Worm (Caenorhabditis elegans) whole organism, L4/young adult: ENCODE data around the gene M05D6.8.

ENCODE experiments used
- W03F9.2 ChIP-seq: fragments of 150-350 bp; optimal IDR thresholded peaks from 2 replicates; lab custom pipeline; 2014; ENCODE audit warnings: missing biosample characterization, missing genetic modification characterization
- dao-5 ChIP-seq: sonication (generic microtip); optimal IDR thresholded peaks from 2 replicates; lab custom pipeline; 2016; ENCODE audit warnings: missing genotype, missing genetic modification characterization, moderate library complexity, missing compliant biosample characterization
- him-1 ChIP-seq: sonication (generic microtip); optimal IDR thresholded peaks from 2 replicates; lab custom pipeline; 2016; ENCODE audit warnings: missing genotype, missing genetic modification reagents, missing genetic modification characterization, missing compliant biosample characterization

M05D6.8 gene

ce11 chrII:8456094-8456493 is 14.9 kb downstream of the M05D6.8 start, which contains the start of gene F22B5.6:
Gene F22B5.6 (minus strand): TSS chrII:8456194.
- TF ChIP-seq W03F9.2 (tag; lab: Kevin White, UChicago) = no peak
- TF ChIP-seq him-1 (tag; lab: Kevin White, UChicago) = no peak
- no peak for TF ChIP-seq dao-5 (tag; lab: Kevin White, UChicago)

ce11 chrII:8454513-8454912 is 16.5 kb downstream of the M05D6.8 start, which contains the start of gene F22B5.5:
Gene F22B5.5 (minus strand): TSS chrII:8454613.
- no peak for TF ChIP-seq W03F9.2 (tag; lab: Kevin White, UChicago)
- no peak for TF ChIP-seq dao-5 (tag; lab: Kevin White, UChicago)
- TF ChIP-seq him-1 (tag; lab: Kevin White, UChicago) = no peak

- no peak for TF ChIP-seq him-1 (tag; lab: Kevin White, UChicago)
- TF ChIP-seq dao-5 (tag; lab: Kevin White, UChicago) = no peak
- TF ChIP-seq W03F9.2 (tag; lab: Kevin White, UChicago) = no peak
These were observed 19.6 kb downstream of the M05D6.8 start for ce11 chrII:8451425-8451824.

- TF ChIP-seq him-1 (tag; lab: Kevin White, UChicago) (no peak), dao-5 (tag; lab: Kevin White, UChicago) (no peak), W03F9.2 (tag; lab: Kevin White, UChicago) (no peak)
These were observed 20.3 kb downstream of the M05D6.8 start for ce11 chrII:8450750-8451149.

DNA sequence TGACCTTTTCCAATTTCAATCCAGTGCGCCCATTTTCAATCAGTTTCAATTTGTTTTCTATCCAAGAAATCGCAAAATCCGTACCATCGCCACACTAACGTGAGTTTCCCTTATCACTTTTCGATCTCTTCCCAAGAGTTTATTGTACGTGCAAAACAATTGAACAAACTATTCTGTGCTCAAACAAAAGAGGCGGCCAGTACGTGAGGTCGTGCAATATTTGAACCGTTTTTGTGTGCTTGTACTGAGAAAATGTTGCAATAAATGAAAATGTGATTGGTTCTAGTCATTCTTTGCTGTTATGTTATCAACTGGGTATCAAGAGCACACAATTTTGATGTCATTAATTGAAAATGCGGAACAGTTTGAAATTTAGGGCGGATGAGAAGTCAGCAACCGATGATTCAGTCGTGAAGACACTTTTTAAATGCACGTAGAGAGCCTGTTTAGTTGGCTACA is 21.4 kb downstream of the M05D6.8 start, which contains the start of gene F22B5.4:
Gene F22B5.4 (plus strand): TSS at position 51 of the 459 bp plus-strand sequence.
- TF ChIP-seq W03F9.2 (tag; lab: Kevin White, UChicago) = no peak
- no peak for TF ChIP-seq him-1 (tag; lab: Kevin White, UChicago)
- TF ChIP-seq dao-5 (tag; lab: Kevin White, UChicago) = no peak

- TF ChIP-seq him-1 (tag; lab: Kevin White, UChicago) (no peak), dao-5 (tag; lab: Kevin White, UChicago) (no peak), W03F9.2 (tag; lab: Kevin White, UChicago) (no peak)
These were observed 24.3 kb downstream of the M05D6.8 start, which contains the start of gene cut-3 for ce11 chrII:8446731-8447130. Gene cut-3 (minus strand): TSS chrII:8446831.

ce11 chrII:8444007-8444406 is 27.0 kb downstream of the M05D6.8 start, which contains the start of gene evl-20:
Gene evl-20 (plus strand): TSS chrII:8444307.
- TF ChIP-seq W03F9.2 (tag; lab: Kevin White, UChicago) (no peak), dao-5 (tag; lab: Kevin White, UChicago) (no peak), him-1 (tag; lab: Kevin White, UChicago) (no peak)

ce11 chrII:8442717-8443223 is 28.3 kb downstream of the M05D6.8 start, which contains the start of gene eif-3.G:
Gene eif-3.G (plus strand): TSS chrII:8442767.
- TF ChIP-seq dao-5 (tag; lab: Kevin White, UChicago) = no peak
- TF ChIP-seq him-1 (tag; lab: Kevin White, UChicago) = no peak
- TF ChIP-seq W03F9.2 (tag; lab: Kevin White, UChicago) = no peak

ce11 chrII:8442176-8442575 is 28.9 kb downstream of the M05D6.8 start:
- TF ChIP-seq dao-5 (tag; lab: Kevin White, UChicago) (no peak), W03F9.2 (tag; lab: Kevin White, UChicago) (peak; percentile 63), him-1 (tag; lab: Kevin White, UChicago) (no peak)

- TF ChIP-seq him-1 (tag; lab: Kevin White, UChicago) (no peak), dao-5 (tag; lab: Kevin White, UChicago) (peak; percentile 86), W03F9.2 (tag; lab: Kevin White, UChicago) (no peak)
These were observed 29.5 kb downstream of the M05D6.8 start for ce11 chrII:8441519-8441918.

- TF ChIP-seq W03F9.2 (tag; lab: Kevin White, UChicago) (no peak), him-1 (tag; lab: Kevin White, UChicago) (no peak)
These were observed 30.2 kb downstream of the M05D6.8 start for ce11 chrII:8440792-8441191.

ce11 chrII:8440097-8440496 is 30.9 kb downstream of the M05D6.8 start:
- TF ChIP-seq him-1 (tag; lab: Kevin White, UChicago) (no peak), dao-5 (tag; lab: Kevin White, UChicago) (no peak), W03F9.2 (tag; lab: Kevin White, UChicago) (no peak)

DNA sequence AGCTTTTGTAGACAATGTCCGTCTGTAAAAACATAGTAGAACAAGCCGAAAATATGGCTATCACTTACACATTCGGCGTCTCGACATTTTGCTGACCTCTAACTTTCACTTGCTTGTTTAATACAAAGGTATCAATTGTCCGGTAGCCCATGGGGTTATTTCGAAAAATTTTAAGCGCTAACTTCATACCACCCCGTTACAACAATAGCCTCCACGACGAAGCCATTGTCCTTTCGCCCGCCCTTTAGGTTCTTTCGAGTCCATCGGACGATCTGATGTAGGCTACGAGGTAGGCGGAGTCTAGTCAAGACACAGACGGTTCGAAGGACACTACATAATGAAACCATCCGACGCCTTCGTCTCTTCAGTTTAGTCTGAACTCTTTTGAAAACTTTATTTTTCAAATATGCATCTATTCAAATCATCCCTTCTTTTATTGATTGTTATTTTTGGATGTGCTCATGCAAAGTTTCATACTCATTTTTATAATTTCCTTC is 32.2 kb downstream of the M05D6.8 start, which contains the start of gene lips-10:
Gene lips-10 (plus strand): TSS at position 378 of the 497 bp plus-strand sequence.
- TF ChIP-seq W03F9.2 (tag; lab: Kevin White, UChicago) = no peak
- TF ChIP-seq dao-5 (tag; lab: Kevin White, UChicago) = no peak
- TF ChIP-seq him-1 (tag; lab: Kevin White, UChicago) = no peak

DNA sequence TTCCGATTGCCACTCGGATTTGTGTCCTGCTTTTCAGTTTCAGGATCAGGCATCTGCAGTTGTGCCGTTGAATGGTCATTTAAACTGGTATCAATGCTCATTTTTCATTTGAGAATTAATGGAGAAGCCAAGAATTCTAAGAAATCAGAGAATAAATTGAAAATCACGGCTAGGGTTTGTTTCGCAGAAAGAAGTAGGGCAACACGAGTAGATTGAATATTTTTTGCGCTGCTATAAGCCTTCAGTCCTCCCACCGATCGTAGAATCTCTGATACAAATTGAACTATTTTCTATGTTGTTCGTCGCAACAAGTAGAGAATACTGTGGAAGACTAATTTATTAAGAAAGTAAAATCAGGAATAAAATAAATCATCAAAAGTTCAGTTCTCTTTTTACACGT is 34.0 kb downstream of the M05D6.8 start, which contains the start of gene acp-3:
Gene acp-3 (minus strand): TSS at position 101 of the 400 bp plus-strand sequence.
- no peak for TF ChIP-seq dao-5 (tag; lab: Kevin White, UChicago)
- no peak for TF ChIP-seq him-1 (tag; lab: Kevin White, UChicago)
- TF ChIP-seq W03F9.2 (tag; lab: Kevin White, UChicago) = no peak
